Fruit fly (Drosophila melanogaster) S2 (cell line): ENCODE results near the gene Wnt10.

Experiments used
- CG8478 ChIP-seq: fragments of >200 bp; optimal IDR thresholded peaks from 2 replicates; lab custom pipeline; 2018
- CTCF ChIP-seq, 2 experiments: fragments of >200 bp; optimal IDR thresholded peaks; 2 replicates each; lab custom pipeline; 2018

Gene Wnt10

dm6 chr2L:7376157-7376556, 13.0 kb downstream of the Wnt10 start:
- TF ChIP-seq CTCF (optimal IDR thresholded peaks at IDR 0.05; lab: Kevin White, UChicago), result no peak
- no peak for TF ChIP-seq CG8478 (lab: Kevin White, UChicago)

dm6 chr2L:7377402-7377801, 14.2 kb downstream of the Wnt10 start, which contains the start of gene ninaC:
TSS of gene ninaC (plus strand) at chr2L:7377702.
- TF ChIP-seq CG8478 (lab: Kevin White, UChicago) (no peak), CTCF (optimal IDR thresholded peaks at IDR 0.05; lab: Kevin White, UChicago) (no peak)

DNA sequence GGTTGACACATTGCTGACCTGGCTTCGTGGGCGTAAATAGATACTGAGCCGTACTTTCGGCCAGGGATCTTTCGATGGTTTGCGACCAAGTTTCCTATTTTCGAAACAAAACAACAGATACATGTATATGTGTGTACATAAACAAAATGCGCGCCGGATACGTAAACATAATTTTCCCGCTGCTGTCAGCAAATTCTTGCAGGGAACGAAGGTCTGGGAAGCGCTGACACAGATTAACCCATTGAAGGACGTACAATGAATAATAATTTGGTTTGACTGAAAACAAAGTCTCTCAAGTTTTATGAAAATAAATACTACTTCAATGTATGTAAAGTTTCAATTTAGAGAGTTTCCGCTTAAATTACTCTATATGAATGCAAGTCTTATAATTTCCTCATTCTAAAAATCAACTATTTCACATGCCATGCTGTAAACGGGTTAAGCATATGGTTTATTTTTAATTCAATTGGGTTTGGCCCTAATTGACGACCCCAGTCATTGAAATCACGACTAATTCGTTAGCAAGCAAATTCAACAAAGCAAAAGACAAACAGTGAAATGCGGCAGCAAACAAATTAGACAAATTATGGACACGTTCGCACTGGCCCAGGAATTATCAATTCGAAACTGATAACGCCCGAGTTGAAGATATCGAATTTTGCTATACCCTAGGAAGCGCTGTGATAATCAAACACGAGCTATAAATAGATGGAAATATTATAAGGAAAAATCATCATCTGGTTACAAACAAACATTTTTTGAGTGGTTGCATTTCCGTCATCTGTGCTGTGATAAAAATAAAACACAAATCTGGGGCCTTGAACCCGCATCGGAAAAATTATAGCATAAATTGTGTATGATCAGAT, 23.6 kb downstream of the Wnt10 start:
- TF ChIP-seq CTCF (optimal IDR thresholded peaks at IDR 0.05; lab: Kevin White, UChicago), result no peak
- TF ChIP-seq CG8478 (lab: Kevin White, UChicago), result no peak

DNA sequence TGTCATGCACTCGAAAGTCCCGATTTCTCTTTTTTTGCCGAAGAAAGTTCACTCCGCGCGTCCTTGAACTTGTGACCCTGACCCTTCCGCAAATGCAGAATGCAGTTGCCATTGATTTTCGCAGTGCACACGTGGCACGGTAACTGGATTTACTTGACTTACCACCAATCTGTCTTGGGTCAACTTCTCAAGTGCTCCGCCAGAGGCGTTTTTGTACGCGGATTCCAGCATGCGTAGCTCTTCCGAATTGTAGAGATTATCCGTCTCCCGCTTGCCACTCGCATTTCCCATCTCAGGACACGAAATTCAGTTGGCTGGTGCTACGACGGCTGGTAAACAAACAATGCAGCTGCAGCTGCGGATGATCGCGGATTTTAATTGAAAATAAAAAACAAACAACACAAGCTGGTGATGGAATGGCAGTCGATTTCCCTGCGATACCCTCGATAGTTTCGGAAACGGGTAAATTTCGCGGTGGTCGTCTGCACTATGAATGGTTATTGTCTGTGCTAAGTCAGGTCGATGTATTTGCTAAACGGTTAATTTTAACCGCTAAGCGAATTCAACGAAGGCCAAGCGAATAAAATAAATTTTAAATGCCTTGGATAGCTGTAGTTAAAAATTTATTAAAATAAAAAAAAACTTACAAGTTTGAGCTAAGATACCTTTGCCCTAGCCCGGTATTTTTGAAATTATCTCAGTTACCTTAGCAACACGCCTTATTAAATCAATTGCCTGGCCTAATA, 24.8 kb downstream of the Wnt10 start, which contains the start of the genes CG5149 and gudu:
Gene CG5149, minus strand, starts transcription at position 441 of the 746 bp plus-strand sequence.
Gene gudu, plus strand, starts transcription at position 696 of the 746 bp plus-strand sequence.
- TF ChIP-seq CTCF (optimal IDR thresholded peaks at IDR 0.05; lab: Kevin White, UChicago), result peak; percentile 80 to 81
- TF ChIP-seq CG8478 (lab: Kevin White, UChicago), result no peak

dm6 chr2L:7395813-7396212, 32.6 kb downstream of the Wnt10 start:
- TF ChIP-seq CG8478 (lab: Kevin White, UChicago), result no peak
- no peak for TF ChIP-seq CTCF (optimal IDR thresholded peaks at IDR 0.05; lab: Kevin White, UChicago)

dm6 chr2L:7396962-7397361, 33.8 kb downstream of the Wnt10 start:
- no peak for TF ChIP-seq CG8478 (lab: Kevin White, UChicago)
- no peak for TF ChIP-seq CTCF (optimal IDR thresholded peaks at IDR 0.05; lab: Kevin White, UChicago)

DNA sequence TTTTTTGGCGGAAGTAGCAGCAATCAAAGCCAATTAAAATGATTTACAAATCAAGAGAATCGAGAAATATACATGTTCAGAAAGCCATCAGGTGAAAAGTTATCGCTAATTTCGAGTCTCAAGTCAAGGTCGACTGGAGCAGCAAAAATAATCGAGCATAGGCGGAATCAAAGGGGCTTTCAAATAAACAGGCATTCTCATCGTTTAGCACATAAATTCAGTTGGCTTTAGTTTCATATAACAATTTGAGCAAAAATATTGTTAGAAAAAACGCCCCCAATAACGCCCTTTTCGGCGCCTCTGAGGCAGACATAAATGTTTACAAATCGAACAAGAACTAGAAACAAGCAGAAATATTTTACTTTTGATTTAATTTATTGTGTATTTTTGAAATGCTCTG, 34.6 kb downstream of the Wnt10 start:
- no peak for TF ChIP-seq CTCF (optimal IDR thresholded peaks at IDR 0.05; lab: Kevin White, UChicago)
- no peak for TF ChIP-seq CG8478 (lab: Kevin White, UChicago)

DNA sequence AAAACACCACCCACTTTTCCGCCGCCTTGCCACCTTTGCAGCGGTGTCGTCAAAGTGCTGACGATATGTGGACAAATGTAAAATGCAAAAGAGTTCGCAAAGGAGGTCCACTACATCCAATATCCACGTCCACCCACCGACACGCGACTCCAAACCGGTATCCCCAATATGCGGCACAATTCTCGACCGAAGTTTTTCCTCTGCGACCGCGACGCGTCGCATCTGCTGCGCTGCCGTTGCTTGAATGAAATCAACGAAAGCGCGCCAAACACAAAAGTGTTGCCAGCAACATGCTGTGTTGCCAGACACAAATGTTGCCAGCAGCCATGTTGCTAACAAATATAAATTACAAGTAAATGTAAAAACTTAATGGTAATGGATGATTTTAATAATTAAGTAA, 35.3 kb downstream of the Wnt10 start, which contains the start of gene CG5160:
Gene CG5160, minus strand, starts transcription at position 223 of the 400 bp plus-strand sequence.
- no peak for TF ChIP-seq CG8478 (lab: Kevin White, UChicago)
- TF ChIP-seq CTCF (optimal IDR thresholded peaks at IDR 0.05; lab: Kevin White, UChicago), result no peak

dm6 chr2L:7401025-7401424, 37.8 kb downstream of the Wnt10 start, which contains the start of gene CG5171:
TSS of gene CG5171 (plus strand) at chr2L:7401335.
- TF ChIP-seq CG8478 (lab: Kevin White, UChicago), result no peak
- no peak for TF ChIP-seq CTCF (optimal IDR thresholded peaks at IDR 0.05; lab: Kevin White, UChicago)

DNA sequence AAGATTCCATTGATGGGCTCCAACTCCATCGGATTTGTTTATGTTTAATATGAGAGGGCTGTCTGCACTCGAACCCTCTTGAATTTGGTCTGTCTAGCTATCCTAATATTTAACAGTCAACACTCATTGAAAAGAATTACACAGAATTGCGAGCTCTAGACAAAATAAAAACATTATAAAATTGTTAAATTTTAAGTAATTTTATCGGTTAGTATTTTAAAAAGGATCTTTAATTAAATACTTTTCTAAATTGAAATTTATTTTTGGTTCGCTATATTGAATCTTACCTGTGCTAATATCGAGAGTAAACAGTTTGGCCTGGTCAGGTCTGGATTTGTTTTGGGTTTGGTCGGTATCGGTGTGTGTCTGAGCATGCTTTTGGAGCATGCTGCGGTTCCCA, 38.4 kb downstream of the Wnt10 start:
- TF ChIP-seq CG8478 (lab: Kevin White, UChicago) (no peak), CTCF (optimal IDR thresholded peaks at IDR 0.05; lab: Kevin White, UChicago) (no peak)

- TF ChIP-seq CTCF (optimal IDR thresholded peaks at IDR 0.05; lab: Kevin White, UChicago) (no peak), CG8478 (lab: Kevin White, UChicago) (no peak)
These were observed 41.7 kb downstream of the Wnt10 start, which contains the start of gene CG5177 for dm6 chr2L:7404923-7405322. TSS of gene CG5177 (plus strand) at chr2L:7405227.

DNA sequence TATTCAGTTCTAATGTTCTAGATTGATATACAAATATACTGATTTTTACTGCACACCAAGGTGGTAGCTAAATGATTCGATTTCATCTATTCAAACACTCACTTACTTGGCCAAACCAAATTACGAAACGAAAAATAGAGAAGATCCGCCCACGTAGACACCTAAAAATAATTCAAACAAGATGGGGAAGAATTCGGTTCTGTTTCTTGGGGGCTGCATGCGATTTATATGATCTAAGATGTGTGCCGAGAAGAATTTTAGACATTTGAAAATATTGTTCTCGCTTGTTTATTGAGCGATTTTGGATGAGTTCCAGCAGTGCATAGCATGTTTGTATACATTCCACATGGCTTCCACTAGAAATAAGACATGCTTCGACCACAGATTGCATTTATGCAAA, 44.5 kb downstream of the Wnt10 start:
- TF ChIP-seq CG8478 (lab: Kevin White, UChicago) (no peak), CTCF (optimal IDR thresholded peaks at IDR 0.05; lab: Kevin White, UChicago) (no peak)

dm6 chr2L:7409007-7409406, 45.8 kb downstream of the Wnt10 start:
- no peak for TF ChIP-seq CG8478 (lab: Kevin White, UChicago)
- no peak for TF ChIP-seq CTCF (optimal IDR thresholded peaks at IDR 0.05; lab: Kevin White, UChicago)

DNA sequence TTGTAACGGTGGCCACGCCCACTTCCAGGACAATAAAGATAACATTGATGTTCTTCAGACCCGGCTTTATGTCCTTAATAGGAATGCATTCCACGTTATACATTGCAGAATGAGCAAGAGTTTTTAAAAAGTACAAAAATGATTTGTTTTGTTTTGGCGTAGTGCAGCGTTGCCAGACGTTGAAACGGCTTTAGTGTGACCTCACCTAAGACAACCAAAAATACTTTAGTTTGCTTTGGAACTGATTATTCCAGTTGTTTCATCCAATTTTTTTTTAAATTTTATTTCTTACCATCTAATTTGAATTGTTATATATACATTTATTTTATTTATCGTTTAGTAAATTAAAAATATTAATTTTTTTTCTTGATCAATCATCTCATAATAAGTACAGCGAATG, 46.4 kb downstream of the Wnt10 start, which contains the start of gene CG5181:
Gene CG5181, minus strand, starts transcription at position 208 of the 400 bp plus-strand sequence.
- TF ChIP-seq CG8478 (lab: Kevin White, UChicago), result no peak
- no peak for TF ChIP-seq CTCF (optimal IDR thresholded peaks at IDR 0.05; lab: Kevin White, UChicago)

DNA sequence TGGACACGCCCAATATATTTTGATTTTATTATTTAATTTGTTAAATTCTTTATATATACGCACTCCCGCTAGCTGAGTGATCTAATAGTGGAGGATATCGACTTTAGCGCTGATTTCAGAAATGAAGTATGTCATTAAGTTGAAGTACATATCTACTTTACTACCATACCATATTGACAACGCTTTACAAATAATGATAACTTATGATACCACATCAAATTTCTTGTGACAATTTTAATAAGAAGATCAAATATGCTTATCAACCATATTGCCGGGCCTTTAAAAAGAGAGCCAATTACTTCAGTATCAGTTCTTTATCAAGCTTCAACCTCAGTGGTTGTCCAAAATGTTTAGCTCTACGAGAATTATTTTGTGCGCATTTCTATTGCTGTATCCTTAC, 47.4 kb downstream of the Wnt10 start, which contains the start of gene CG15818:
Gene CG15818, plus strand, starts transcription at position 301 of the 400 bp plus-strand sequence.
- TF ChIP-seq CG8478 (lab: Kevin White, UChicago) (no peak), CTCF (optimal IDR thresholded peaks at IDR 0.05; lab: Kevin White, UChicago) (no peak)
